Worm (Caenorhabditis elegans) whole organism, early embryonic: Measurements from ENCODE around the gene ZK1240.8.

Experiments
- B0310.2 ChIP-seq: sonication (generic microtip); optimal IDR thresholded peaks from 2 replicates; lab custom pipeline; 2016; ENCODE audit warnings: mild to moderate bottlenecking, missing genetic modification characterization, missing compliant biosample characterization
- F13C5.2 ChIP-seq: sonication (generic microtip); optimal IDR thresholded peaks from 2 replicates; lab custom pipeline; 2017; ENCODE audit warnings: mild to moderate bottlenecking, missing genetic modification characterization, inconsistent platforms, missing compliant biosample characterization
- aly-1 ChIP-seq: sonication (generic microtip); optimal IDR thresholded peaks from 2 replicates; lab custom pipeline; 2016; ENCODE audit warnings: missing genetic modification characterization, missing compliant biosample characterization
- ama-1 ChIP-seq: fragments of 150-350 bp; optimal IDR thresholded peaks from 2 replicates; lab custom pipeline; 2014
- ceh-13 ChIP-seq: fragments of 200-800 bp; sonication (Bioruptor generic); optimal IDR thresholded peaks from 2 replicates; lab custom pipeline; 2018; ENCODE audit warnings: mild to moderate bottlenecking, missing genetic modification characterization, missing compliant biosample characterization
- ceh-36 ChIP-seq: sonication (generic microtip); optimal IDR thresholded peaks from 2 replicates; lab custom pipeline; 2016; ENCODE audit warnings: missing genetic modification characterization, inconsistent platforms, missing compliant biosample characterization
- ets-7 ChIP-seq: sonication (generic microtip); optimal IDR thresholded peaks from 2 replicates; lab custom pipeline; 2016; ENCODE audit warnings: missing genotype, missing genetic modification characterization, missing compliant biosample characterization
- flt-1 ChIP-seq: fragments of 200-800 bp; sonication (Bioruptor generic); IDR thresholded peaks from 2 replicates; pipeline ENCODE4 v1.3.6; 2022; ENCODE audit warnings: missing genetic modification characterization, missing compliant biosample characterization
- hmbx-1 ChIP-seq: sonication (generic microtip); optimal IDR thresholded peaks from 2 replicates; lab custom pipeline; 2016; ENCODE audit warnings: mild to moderate bottlenecking, missing genetic modification characterization, missing compliant biosample characterization
- hmg-4 ChIP-seq: fragments of 200-800 bp; sonication (Bioruptor generic); optimal IDR thresholded peaks from 2 replicates; lab custom pipeline; 2018; ENCODE audit warnings: mild to moderate bottlenecking, missing genetic modification characterization, missing compliant biosample characterization
- hnd-1 ChIP-seq: sonication (generic microtip); optimal IDR thresholded peaks from 2 replicates; lab custom pipeline; 2016; ENCODE audit warnings: missing genetic modification characterization, missing compliant biosample characterization
- pes-1 ChIP-seq: fragments of 200-800 bp; sonication (Bioruptor generic); IDR thresholded peaks from 2 replicates; pipeline ENCODE4 v1.3.6; 2022; ENCODE audit warnings: missing genetic modification reagents, missing genetic modification characterization, missing compliant biosample characterization
- scrt-1 ChIP-seq: fragments of 200-800 bp; sonication (Bioruptor generic); IDR thresholded peaks from 2 replicates; pipeline ENCODE4 v1.3.6; 2022; ENCODE audit warnings: missing genetic modification characterization, missing compliant biosample characterization
- sea-1 ChIP-seq: fragments of 200-800 bp; sonication (Bioruptor generic); conservative IDR thresholded peaks from 2 replicates; pipeline ENCODE4 v1.3.6; 2022; ENCODE audit warnings: missing genetic modification characterization, missing compliant biosample characterization
- tbx-11 ChIP-seq: fragments of 200-800 bp; sonication (Bioruptor generic); IDR thresholded peaks from 2 replicates; pipeline ENCODE4 v1.3.6; 2022; ENCODE audit warnings: missing genetic modification characterization, missing compliant biosample characterization
- tbx-37 ChIP-seq: fragments of 200-800 bp; sonication (Bioruptor generic); conservative IDR thresholded peaks from 2 replicates; pipeline ENCODE4 v1.3.6; 2022; ENCODE audit warnings: missing genetic modification reagents, missing genetic modification characterization, missing compliant biosample characterization
- tra-4 ChIP-seq: sonication (generic microtip); optimal IDR thresholded peaks from 2 replicates; lab custom pipeline; 2017; ENCODE audit warnings: missing genetic modification characterization, missing compliant biosample characterization

The ZK1240.8 gene

DNA sequence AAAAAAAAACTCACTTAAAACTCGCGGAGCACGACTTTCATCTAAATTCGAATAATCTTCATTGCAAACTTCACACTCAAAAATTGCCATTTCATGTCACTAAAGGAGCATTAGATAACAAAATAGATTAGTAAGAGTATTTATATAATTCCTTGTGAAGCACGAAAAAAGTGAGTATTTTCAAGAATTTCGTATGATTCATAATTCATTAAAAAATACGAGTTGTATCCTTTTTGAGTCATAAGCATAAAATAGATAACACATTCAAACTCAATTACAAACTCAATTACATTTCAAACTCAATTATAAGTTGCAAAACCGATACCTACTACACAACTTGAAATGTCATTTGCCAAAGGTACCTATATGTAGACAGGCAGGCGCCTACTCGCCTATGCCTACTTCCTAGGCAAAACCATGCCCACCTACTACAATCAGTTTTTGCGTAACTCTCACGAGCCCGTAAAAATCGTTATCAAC, at the start of gene ZK1240.8, which contains the start of gene ZK1240.1:
TSS of gene ZK1240.8 (minus strand) at position 101 of the 480 bp plus-strand sequence.
TSS of gene ZK1240.1 (plus strand) at position 430 of the 480 bp plus-strand sequence.
- TF ChIP-seq ets-7 (tag; lab: Kevin White, UChicago) (no peak), tra-4 (tag; lab: Kevin White, UChicago) (no peak), tbx-11 (GFP tag; lab: Robert Waterston, UW) (no peak), hnd-1 (tag; lab: Kevin White, UChicago) (no peak), flt-1 (no peak), pes-1 (GFP tag; lab: Robert Waterston, UW) (no peak)

DNA sequence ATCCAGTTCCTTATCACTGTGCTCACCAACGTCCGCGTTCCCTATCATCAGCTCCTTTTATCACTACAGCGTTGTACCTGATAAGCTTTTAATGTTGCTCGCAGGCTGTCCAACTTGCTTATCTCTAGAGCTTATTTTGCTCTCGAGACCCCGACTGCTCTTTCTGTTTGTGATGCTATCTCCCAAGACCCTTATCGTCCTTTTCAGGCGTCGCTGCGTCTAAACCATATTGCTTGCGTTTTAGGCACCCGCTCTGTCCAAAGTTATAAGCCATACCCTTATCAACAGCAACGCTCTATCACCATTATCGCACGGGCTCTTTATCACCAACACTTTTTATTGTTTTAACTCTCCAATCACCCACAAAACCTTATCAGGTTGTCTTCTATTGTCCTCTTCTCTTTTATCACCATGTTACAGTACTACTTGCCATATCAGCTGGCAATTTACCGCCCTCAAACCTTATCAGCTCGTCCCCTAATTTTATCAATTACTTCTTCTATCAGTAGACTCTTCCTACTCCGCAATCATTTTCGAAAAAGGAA, 49.7 kb upstream of the ZK1240.8 start:
- TF ChIP-seq B0310.2 (tag; lab: Kevin White, UChicago): peak; percentile 43
- no peak for TF ChIP-seq F13C5.2 (tag; lab: Kevin White, UChicago)

DNA sequence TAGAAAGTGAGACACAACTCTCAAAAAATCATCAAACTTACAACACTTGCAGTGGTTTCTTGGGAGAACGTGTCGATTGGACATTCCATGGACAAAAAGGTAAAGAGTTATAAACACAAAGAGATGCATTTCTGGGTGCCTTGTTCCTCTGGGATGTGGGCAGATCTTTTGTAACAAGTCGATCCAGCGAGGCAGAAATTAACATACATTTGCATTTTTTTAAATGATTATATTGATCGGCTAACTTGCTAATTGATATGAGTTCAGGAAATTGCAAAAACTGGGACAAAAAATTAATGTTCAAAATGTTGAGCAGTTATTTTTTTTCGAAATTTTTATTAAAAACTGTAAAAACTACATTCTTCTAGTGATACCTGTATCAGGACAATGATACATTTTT, 48.9 kb upstream of the ZK1240.8 start, which contains the start of gene F16G10.6:
TSS of gene F16G10.6 (minus strand) at position 101 of the 400 bp plus-strand sequence.
- TF ChIP-seq tbx-37 (GFP tag; lab: Robert Waterston, UW): no peak
- no peak for TF ChIP-seq sea-1 (GFP tag; lab: Robert Waterston, UW)
- no peak for TF ChIP-seq ets-7 (tag; lab: Kevin White, UChicago)
- no peak for TF ChIP-seq scrt-1
- TF ChIP-seq F13C5.2 (tag; lab: Kevin White, UChicago): no peak
- no peak for TF ChIP-seq aly-1
- no peak for TF ChIP-seq ama-1 (lab: Kevin White, UChicago)
- no peak for TF ChIP-seq tbx-11 (GFP tag; lab: Robert Waterston, UW)
- no peak for TF ChIP-seq hnd-1 (tag; lab: Kevin White, UChicago)
- TF ChIP-seq hmg-4 (GFP tag; lab: Kevin White, UChicago): no peak
- TF ChIP-seq tra-4 (tag; lab: Kevin White, UChicago): no peak
- no peak for TF ChIP-seq B0310.2 (tag; lab: Kevin White, UChicago)
- no peak for TF ChIP-seq ceh-13 (GFP tag; lab: Kevin White, UChicago)
- no peak for TF ChIP-seq ceh-36 (tag; lab: Kevin White, UChicago)
- no peak for TF ChIP-seq hmbx-1 (tag; lab: Kevin White, UChicago)
- TF ChIP-seq pes-1 (GFP tag; lab: Robert Waterston, UW): no peak
- TF ChIP-seq flt-1: no peak

- no peak for TF ChIP-seq ceh-36 (tag; lab: Kevin White, UChicago)
- TF ChIP-seq pes-1 (GFP tag; lab: Robert Waterston, UW): no peak
- TF ChIP-seq ceh-13 (GFP tag; lab: Kevin White, UChicago): no peak
- no peak for TF ChIP-seq F13C5.2 (tag; lab: Kevin White, UChicago)
- no peak for TF ChIP-seq tbx-11 (GFP tag; lab: Robert Waterston, UW)
- no peak for TF ChIP-seq hnd-1 (tag; lab: Kevin White, UChicago)
- TF ChIP-seq ets-7 (tag; lab: Kevin White, UChicago): no peak
- no peak for TF ChIP-seq aly-1
- no peak for TF ChIP-seq sea-1 (GFP tag; lab: Robert Waterston, UW)
- TF ChIP-seq tra-4 (tag; lab: Kevin White, UChicago): no peak
- no peak for TF ChIP-seq hmbx-1 (tag; lab: Kevin White, UChicago)
- no peak for TF ChIP-seq flt-1
- no peak for TF ChIP-seq scrt-1
- TF ChIP-seq hmg-4 (GFP tag; lab: Kevin White, UChicago): no peak
Observed at ce11 chrII:2374973-2375372, 46.1 kb upstream of the ZK1240.8 start, which contains the start of gene F16G10.2. Gene F16G10.2, plus strand, starts transcription at chrII:2375273.

DNA sequence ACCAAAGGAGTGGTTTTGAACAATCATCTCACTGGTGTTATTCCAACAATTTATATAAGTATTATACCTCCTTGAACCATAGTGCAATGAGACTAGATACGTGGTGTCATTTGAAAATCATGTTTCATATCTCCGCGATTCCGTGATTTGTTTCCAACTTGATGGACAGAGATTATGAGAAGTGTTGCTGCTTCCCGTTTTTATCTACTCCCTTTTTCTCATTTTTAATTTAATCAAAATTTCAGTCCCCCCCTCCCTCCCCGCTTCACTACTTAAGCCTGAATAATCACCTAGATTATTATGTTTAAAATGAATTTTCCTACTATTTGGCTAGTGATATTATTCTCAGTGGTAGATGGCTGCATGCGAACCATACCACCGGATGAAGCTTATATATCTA, 43.2 kb upstream of the ZK1240.8 start, which contains the start of gene F16G10.3:
TSS of gene F16G10.3 (plus strand) at position 301 of the 400 bp plus-strand sequence.
- no peak for TF ChIP-seq hmg-4 (GFP tag; lab: Kevin White, UChicago)
- no peak for TF ChIP-seq flt-1
- TF ChIP-seq ama-1 (lab: Kevin White, UChicago): no peak
- no peak for TF ChIP-seq pes-1 (GFP tag; lab: Robert Waterston, UW)
- TF ChIP-seq tbx-11 (GFP tag; lab: Robert Waterston, UW): no peak
- no peak for TF ChIP-seq ceh-13 (GFP tag; lab: Kevin White, UChicago)
- TF ChIP-seq B0310.2 (tag; lab: Kevin White, UChicago): no peak
- no peak for TF ChIP-seq tbx-37 (GFP tag; lab: Robert Waterston, UW)
- no peak for TF ChIP-seq ceh-36 (tag; lab: Kevin White, UChicago)
- no peak for TF ChIP-seq sea-1 (GFP tag; lab: Robert Waterston, UW)
- no peak for TF ChIP-seq F13C5.2 (tag; lab: Kevin White, UChicago)
- TF ChIP-seq tra-4 (tag; lab: Kevin White, UChicago): no peak
- no peak for TF ChIP-seq hmbx-1 (tag; lab: Kevin White, UChicago)
- no peak for TF ChIP-seq aly-1

- TF ChIP-seq F13C5.2 (tag; lab: Kevin White, UChicago) (no peak), pes-1 (GFP tag; lab: Robert Waterston, UW) (no peak), hnd-1 (tag; lab: Kevin White, UChicago) (no peak), tra-4 (tag; lab: Kevin White, UChicago) (no peak)
Observed at ce11 chrII:2368956-2369355, 40.1 kb upstream of the ZK1240.8 start, which contains the start of gene hpo-25. Gene hpo-25, plus strand, starts transcription at chrII:2369256.

DNA sequence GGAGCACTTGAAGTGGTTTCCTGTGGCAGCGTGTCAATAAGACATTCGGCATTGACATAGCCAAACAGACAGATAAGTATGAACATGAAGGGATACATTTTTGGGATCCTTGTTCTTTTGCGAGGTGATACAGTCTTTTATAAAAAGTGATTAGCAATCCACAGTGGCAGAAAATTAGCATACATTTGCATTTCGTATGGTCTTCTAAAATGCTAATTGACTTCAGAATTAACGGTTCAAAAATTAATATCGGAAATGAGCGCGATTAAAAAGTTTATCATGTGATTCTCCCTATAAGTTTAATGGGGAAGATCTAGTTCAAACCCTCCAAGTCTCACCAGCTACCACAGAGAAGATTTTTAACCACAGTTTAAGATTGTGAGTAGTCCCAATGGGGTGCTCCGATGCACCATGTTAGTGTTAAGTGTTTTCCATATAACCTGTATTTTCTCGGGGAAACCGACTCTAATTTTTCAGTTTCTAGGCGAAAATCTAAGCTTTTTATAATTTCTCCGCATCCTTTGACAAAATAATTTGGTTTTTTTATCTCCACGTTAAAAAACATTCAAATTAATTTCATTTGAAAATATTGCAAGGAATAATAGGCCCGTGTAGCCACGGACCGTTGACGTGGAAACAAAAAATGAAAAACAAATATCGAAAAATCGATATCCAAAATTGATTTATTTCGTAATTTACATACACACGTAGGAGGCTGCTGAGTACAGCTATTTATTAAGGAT, 37.9 kb upstream of the ZK1240.8 start, which contains the start of the genes F43C11.12 and F16G10.5:
TSS of gene F43C11.12 (minus strand) at position 101 of the 743 bp plus-strand sequence.
TSS of gene F16G10.5 (plus strand) at position 693 of the 743 bp plus-strand sequence.
- TF ChIP-seq pes-1 (GFP tag; lab: Robert Waterston, UW) (no peak), F13C5.2 (tag; lab: Kevin White, UChicago) (no peak), ceh-36 (tag; lab: Kevin White, UChicago) (no peak), scrt-1 (no peak), aly-1 (no peak), sea-1 (GFP tag; lab: Robert Waterston, UW) (no peak), ets-7 (tag; lab: Kevin White, UChicago) (no peak), tra-4 (tag; lab: Kevin White, UChicago) (no peak), ama-1 (lab: Kevin White, UChicago) (no peak), tbx-37 (GFP tag; lab: Robert Waterston, UW) (no peak), hmg-4 (GFP tag; lab: Kevin White, UChicago) (no peak), hnd-1 (tag; lab: Kevin White, UChicago) (no peak), hmbx-1 (tag; lab: Kevin White, UChicago) (no peak)
